Fruit fly (Drosophila melanogaster) whole organism, embryonic: Measurements from ENCODE around the gene Ptpmeg2.

Source experiments
- Adf1 ChIP-seq: fragments of 200-800 bp; sonication (Bioruptor generic); IDR thresholded peaks from 2 replicates; pipeline ENCODE4 v1.3.6; 2022; ENCODE audit warnings: missing biosample characterization, missing genetic modification characterization
- Atf3 ChIP-seq: fragments of 200-800 bp; sonication (Bioruptor generic); optimal IDR thresholded peaks from 3 replicates; lab custom pipeline; 2016; ENCODE audit warnings: missing biosample characterization, missing genetic modification characterization
- CG11696 ChIP-seq: fragments of 200-800 bp; sonication (Bioruptor generic); IDR thresholded peaks from 2 replicates; pipeline ENCODE4 v1.3.6; 2022; ENCODE audit warnings: missing biosample characterization, missing genetic modification characterization
- CG13424 ChIP-seq: fragments of 200-800 bp; sonication (Bioruptor generic); optimal IDR thresholded peaks from 2 replicates; lab custom pipeline; 2019; ENCODE audit warnings: missing biosample characterization, mild to moderate bottlenecking, missing genetic modification characterization, moderate library complexity
- CG14667 ChIP-seq: fragments of 200-800 bp; sonication (Bioruptor generic); IDR thresholded peaks from 2 replicates; pipeline ENCODE4 v1.3.6; 2022; ENCODE audit warnings: missing biosample characterization, missing genetic modification characterization
- CG16863 ChIP-seq: fragments of 200-800 bp; sonication (Bioruptor generic); optimal IDR thresholded peaks from 3 replicates; lab custom pipeline; 2016; ENCODE audit warnings: missing biosample characterization, missing genetic modification characterization
- CG17829 ChIP-seq: fragments of 200-800 bp; optimal IDR thresholded peaks from 2 replicates; lab custom pipeline; 2019; ENCODE audit warnings: missing biosample characterization, mild to moderate bottlenecking, missing genetic modification characterization, moderate library complexity
- CG17912 ChIP-seq: fragments of 200-800 bp; sonication (Bioruptor generic); optimal IDR thresholded peaks from 2 replicates; lab custom pipeline; 2018; ENCODE audit warnings: missing biosample characterization, mild to moderate bottlenecking, missing genetic modification characterization
- CG18476 ChIP-seq: fragments of 200-800 bp; sonication (Bioruptor generic); optimal IDR thresholded peaks from 2 replicates; lab custom pipeline; 2016; ENCODE audit warnings: missing biosample characterization, mild to moderate bottlenecking, missing genetic modification characterization
- CG18599 ChIP-seq: fragments of 200-800 bp; sonication (Bioruptor generic); optimal IDR thresholded peaks from 3 replicates; lab custom pipeline; 2017; ENCODE audit warnings: missing biosample characterization, missing genetic modification characterization, mild to moderate bottlenecking, moderate library complexity, missing genetic modification reagents
- CG2116 ChIP-seq: fragments of 200-800 bp; sonication (Bioruptor generic); optimal IDR thresholded peaks from 3 replicates; lab custom pipeline; 2018; ENCODE audit warnings: missing biosample characterization, mild to moderate bottlenecking, missing genetic modification characterization
- CG2712 ChIP-seq: fragments of 200-800 bp; optimal IDR thresholded peaks from 3 replicates; lab custom pipeline; 2019; ENCODE audit warnings: missing biosample characterization, mild to moderate bottlenecking, missing genetic modification characterization, moderate library complexity
- CG3065 ChIP-seq: fragments of 200-800 bp; sonication (Bioruptor generic); optimal IDR thresholded peaks from 2 replicates; lab custom pipeline; 2016; ENCODE audit warnings: missing biosample characterization, missing genetic modification characterization
- CG33557 ChIP-seq: fragments of 200-800 bp; sonication (Bioruptor generic); optimal IDR thresholded peaks from 2 replicates; lab custom pipeline; 2019; ENCODE audit warnings: missing biosample characterization, mild to moderate bottlenecking, missing genetic modification characterization, moderate library complexity
- CG4424 ChIP-seq: fragments of 200-800 bp; sonication (Bioruptor generic); optimal IDR thresholded peaks from 3 replicates; lab custom pipeline; 2016; ENCODE audit warnings: missing biosample characterization, missing genetic modification characterization
- CG6813 ChIP-seq: fragments of 200-800 bp; sonication (Bioruptor generic); optimal IDR thresholded peaks from 2 replicates; lab custom pipeline; 2017; ENCODE audit warnings: missing biosample characterization, missing genetic modification characterization, mild to moderate bottlenecking, moderate library complexity, missing genetic modification reagents
- CG7963 ChIP-seq: fragments of 200-800 bp; sonication (Bioruptor generic); IDR thresholded peaks from 3 replicates; pipeline ENCODE4 v1.3.6; 2022; ENCODE audit warnings: missing biosample characterization, missing genetic modification characterization; ENCODE audit not compliant: partially characterized antibody
- CG9437 ChIP-seq: fragments of 200-800 bp; sonication (Bioruptor generic); optimal IDR thresholded peaks from 2 replicates; lab custom pipeline; 2018; ENCODE audit warnings: missing biosample characterization, mild to moderate bottlenecking, missing genetic modification characterization
- Dad ChIP-seq: fragments of 200-800 bp; sonication (Bioruptor generic); optimal IDR thresholded peaks from 3 replicates; lab custom pipeline; 2016; ENCODE audit warnings: missing biosample characterization, missing genetic modification characterization
- Dbx ChIP-seq: fragments of 200-800 bp; sonication (Bioruptor generic); IDR thresholded peaks from 3 replicates; pipeline ENCODE4 v1.3.6; 2022; ENCODE audit warnings: missing biosample characterization, missing genetic modification characterization
- Dek ChIP-seq: fragments of 200-800 bp; sonication (Bioruptor generic); optimal IDR thresholded peaks from 3 replicates; lab custom pipeline; 2019; ENCODE audit warnings: missing biosample characterization, mild to moderate bottlenecking, missing genetic modification characterization, moderate library complexity
- Doc2 ChIP-seq: fragments of 200-800 bp; sonication (Bioruptor generic); IDR thresholded peaks from 2 replicates; pipeline ENCODE4 v1.3.6; 2022; ENCODE audit warnings: missing biosample characterization, missing genetic modification characterization
- Dp ChIP-seq: fragments of 200-800 bp; sonication (Bioruptor generic); optimal IDR thresholded peaks from 2 replicates; lab custom pipeline; 2018; ENCODE audit warnings: missing biosample characterization, mild to moderate bottlenecking, missing genetic modification characterization, moderate library complexity
- Eip74EF ChIP-seq, 2 experiments: fragments of 200-800 bp in 1 of 2; fragments of >200 bp in 1 of 2; sonication (Bioruptor generic) in 1 of 2; optimal IDR thresholded peaks; 2 replicates each; lab custom pipeline; 2017 to 2019; ENCODE audit warnings: missing biosample characterization in 2 of 2, missing genetic modification characterization in 2 of 2, mild to moderate bottlenecking in 1 of 2, moderate library complexity in 1 of 2
- Ets97D ChIP-seq: fragments of 200-800 bp; sonication (Bioruptor generic); optimal IDR thresholded peaks from 3 replicates; lab custom pipeline; 2016; ENCODE audit warnings: missing biosample characterization, missing genetic modification characterization
- H15 ChIP-seq: fragments of 200-800 bp; sonication (Bioruptor generic); IDR thresholded peaks from 3 replicates; pipeline ENCODE4 v1.3.6; 2022; ENCODE audit warnings: missing biosample characterization, missing genetic modification characterization
- Lhr ChIP-seq: fragments of 200-800 bp; sonication (Bioruptor generic); optimal IDR thresholded peaks from 3 replicates; lab custom pipeline; 2017; ENCODE audit warnings: mild to moderate bottlenecking, missing biosample characterization, missing genetic modification reagents, missing genetic modification characterization
- Neu2 ChIP-seq: fragments of 200-800 bp; sonication (Bioruptor generic); optimal IDR thresholded peaks from 3 replicates; lab custom pipeline; 2016; ENCODE audit warnings: missing biosample characterization, missing genetic modification characterization, borderline replicate concordance
- Poxn ChIP-seq: fragments of 200-800 bp; sonication (Bioruptor generic); IDR thresholded peaks from 2 replicates; pipeline ENCODE4 v1.3.6; 2022; ENCODE audit warnings: missing biosample characterization, missing genetic modification characterization
- Side ChIP-seq: fragments of 200-800 bp; sonication (Bioruptor generic); optimal IDR thresholded peaks from 2 replicates; lab custom pipeline; 2016; ENCODE audit warnings: missing biosample characterization, missing genetic modification characterization
- Six4 ChIP-seq: fragments of 200-800 bp; sonication (Bioruptor generic); optimal IDR thresholded peaks from 2 replicates; lab custom pipeline; 2016; ENCODE audit warnings: missing biosample characterization, missing genetic modification characterization
- Trl ChIP-seq, 3 experiments: fragments of >200 bp in 2 of 3; fragments of 200-800 bp in 1 of 3; sonication (Bioruptor generic) in 1 of 3; optimal IDR thresholded peaks; 2 replicates in 1 of 3; 3 replicates in 2 of 3; lab custom pipeline; 2016 to 2017; ENCODE audit warnings: missing biosample characterization in 1 of 3, missing genetic modification characterization in 1 of 3
- al ChIP-seq: fragments of 200-800 bp; sonication (Bioruptor generic); IDR thresholded peaks from 2 replicates; pipeline ENCODE4 v1.3.6; 2022; ENCODE audit warnings: missing biosample characterization, missing genetic modification characterization
- chif ChIP-seq, 2 experiments: fragments of 200-800 bp; sonication (Bioruptor generic); optimal IDR thresholded peaks; 3 replicates each; lab custom pipeline; 2016; ENCODE audit warnings: missing biosample characterization in 2 of 2, missing genetic modification characterization in 2 of 2
- ci ChIP-seq: fragments of 200-800 bp; sonication (Bioruptor generic); IDR thresholded peaks from 3 replicates; pipeline ENCODE4 v1.3.6; 2022; ENCODE audit warnings: missing biosample characterization, missing genetic modification characterization
- danr ChIP-seq: fragments of 200-800 bp; sonication (Bioruptor generic); IDR thresholded peaks from 2 replicates; pipeline ENCODE4 v1.3.6; 2022; ENCODE audit warnings: missing biosample characterization, missing genetic modification characterization
- ewg ChIP-seq: fragments of 200-800 bp; sonication (Bioruptor generic); optimal IDR thresholded peaks from 3 replicates; lab custom pipeline; 2017; ENCODE audit warnings: mild to moderate bottlenecking, missing biosample characterization, missing genetic modification reagents, missing genetic modification characterization
- fd3F ChIP-seq: fragments of 200-800 bp; sonication (Bioruptor generic); optimal IDR thresholded peaks from 2 replicates; lab custom pipeline; 2018; ENCODE audit warnings: missing biosample characterization, mild to moderate bottlenecking, missing genetic modification characterization, moderate library complexity
- fd96Cb ChIP-seq: fragments of 200-800 bp; sonication (Bioruptor generic); optimal IDR thresholded peaks from 2 replicates; lab custom pipeline; 2018; ENCODE audit warnings: missing biosample characterization, mild to moderate bottlenecking, missing genetic modification characterization, moderate library complexity
- gcm ChIP-seq: fragments of 200-800 bp; sonication (Bioruptor generic); optimal IDR thresholded peaks from 2 replicates; lab custom pipeline; 2019; ENCODE audit warnings: missing biosample characterization, mild to moderate bottlenecking, missing genetic modification characterization, moderate library complexity
- ham ChIP-seq: fragments of 200-800 bp; sonication (Bioruptor generic); IDR thresholded peaks from 2 replicates; pipeline ENCODE4 v1.3.6; 2022; ENCODE audit warnings: missing biosample characterization, missing genetic modification characterization
- oc ChIP-seq: fragments of 200-800 bp; sonication (Bioruptor generic); optimal IDR thresholded peaks from 2 replicates; lab custom pipeline; 2018; ENCODE audit warnings: missing biosample characterization, mild to moderate bottlenecking, missing genetic modification characterization, moderate library complexity
- peb ChIP-seq: fragments of 200-800 bp; sonication (Bioruptor generic); IDR thresholded peaks from 2 replicates; pipeline ENCODE4 v1.3.6; 2022; ENCODE audit warnings: missing biosample characterization, missing genetic modification characterization
- repo ChIP-seq: fragments of 200-800 bp; sonication (Bioruptor generic); optimal IDR thresholded peaks from 2 replicates; lab custom pipeline; 2016; ENCODE audit warnings: missing biosample characterization, missing genetic modification characterization
- seq ChIP-seq: fragments of 200-800 bp; sonication (Bioruptor generic); IDR thresholded peaks from 2 replicates; pipeline ENCODE4 v1.3.6; 2022; ENCODE audit warnings: missing biosample characterization, missing genetic modification characterization
- sisA ChIP-seq: fragments of 200-800 bp; sonication (Bioruptor generic); IDR thresholded peaks from 2 replicates; pipeline ENCODE4 v1.3.6; 2022; ENCODE audit warnings: missing biosample characterization, missing genetic modification characterization
- vnd ChIP-seq: fragments of 200-800 bp; sonication (Bioruptor generic); IDR thresholded peaks from 3 replicates; pipeline ENCODE4 v1.3.6; 2022; ENCODE audit warnings: missing biosample characterization, missing genetic modification characterization; ENCODE audit not compliant: partially characterized antibody
- yki ChIP-seq: fragments of >200 bp; optimal IDR thresholded peaks from 3 replicates; lab custom pipeline; 2018
- zfh1 ChIP-seq: fragments of 200-800 bp; sonication (Bioruptor generic); IDR thresholded peaks from 3 replicates; pipeline ENCODE4 v1.3.6; 2022; ENCODE audit warnings: missing biosample characterization, missing genetic modification characterization

Gene Ptpmeg2

DNA sequence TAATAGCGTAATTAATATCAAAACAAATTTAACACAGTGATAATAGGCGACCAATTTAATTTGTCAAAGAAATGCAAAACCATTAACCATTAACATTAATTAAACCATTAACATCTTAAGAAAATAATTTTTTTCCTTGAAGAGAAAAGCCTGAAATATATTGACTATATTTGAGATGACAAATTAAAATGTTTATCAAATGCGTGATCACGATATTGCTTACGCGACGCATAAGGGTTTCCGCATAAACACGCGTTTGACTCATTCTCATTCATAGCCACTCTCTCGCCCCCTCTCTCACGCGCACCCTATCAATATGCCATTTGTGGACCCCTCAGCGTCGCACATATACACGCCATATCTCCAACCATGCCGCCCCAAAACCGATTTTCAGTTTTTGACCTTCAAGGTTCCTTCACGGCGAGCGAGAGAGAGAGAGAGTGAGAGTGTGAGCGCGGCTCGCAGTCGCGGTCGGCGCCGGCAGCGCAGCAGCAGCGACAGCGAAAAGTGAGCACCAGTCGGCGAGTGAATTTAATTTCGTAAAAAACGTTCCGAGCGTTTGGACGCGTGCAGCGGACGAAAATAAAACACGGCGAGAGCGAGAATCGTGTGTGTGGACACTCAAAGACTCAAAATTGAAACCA is 73.5 kb downstream of the Ptpmeg2 start, which contains the start of gene Hex-A (continued):
- TF ChIP-seq CG17829 (tag; lab: Kevin White, UChicago): peak; percentile 98
- TF ChIP-seq CG2712: peak; percentile 98
- peak; percentile 59 for TF ChIP-seq Poxn (GFP tag; lab: Robert Waterston, UW)
- TF ChIP-seq Dbx: peak; percentile 92
- peak; percentile 87 for TF ChIP-seq Six4
- peak; percentile 75 for TF ChIP-seq CG14667 (GFP tag; lab: Robert Waterston, UW)
- peak; percentile 27 for TF ChIP-seq yki
- TF ChIP-seq Ets97D: peak; percentile 53
- TF ChIP-seq Atf3 (GFP tag; lab: Kevin White, UChicago): peak; percentile 87
- TF ChIP-seq danr (GFP tag; lab: Robert Waterston, UW): peak; percentile 84
- TF ChIP-seq CG33557 (GFP tag; lab: Kevin White, UChicago): peak; percentile 95
- peak; percentile 90 for TF ChIP-seq Lhr (GFP tag; lab: Kevin White, UChicago)
- TF ChIP-seq Dek: peak; percentile 97
- TF ChIP-seq ewg (GFP tag; lab: Kevin White, UChicago): peak; percentile 89
- peak; percentile 75 for TF ChIP-seq CG2116
- peak; percentile 90 for TF ChIP-seq repo (GFP tag; lab: Kevin White, UChicago)
- TF ChIP-seq zfh1 (GFP tag; lab: Robert Waterston, UW): peak; percentile 90
- peak; percentile 94 for TF ChIP-seq CG9437 (GFP tag; lab: Kevin White, UChicago)
- TF ChIP-seq Adf1 (GFP tag; lab: Robert Waterston, UW): peak; percentile 99
- peak; percentile 82 for TF ChIP-seq peb (GFP tag; lab: Robert Waterston, UW)
- peak; percentile 84 for TF ChIP-seq ci (GFP tag; lab: Robert Waterston, UW)
- TF ChIP-seq CG3065 (GFP tag; lab: Kevin White, UChicago): peak; percentile 34
- TF ChIP-seq CG18476: peak; percentile 94
- peak; percentile 75 for TF ChIP-seq CG17912 (GFP tag; lab: Kevin White, UChicago)
- peak; percentile 92 for TF ChIP-seq CG4424 (GFP tag; lab: Kevin White, UChicago)
- peak; percentile 91 to 92 for TF ChIP-seq chif (GFP tag; optimal IDR thresholded peaks at IDR 0.05; lab: Kevin White, UChicago)
- TF ChIP-seq fd3F (GFP tag; lab: Kevin White, UChicago): peak; percentile 96
- peak; percentile 69 for TF ChIP-seq Neu2 (GFP tag; lab: Kevin White, UChicago)
- peak in 1 of 2 experiments; percentile 99 for TF ChIP-seq Eip74EF (GFP tag; optimal IDR thresholded peaks at IDR 0.05; lab: Kevin White, UChicago)
- peak; percentile 94 for TF ChIP-seq oc (tag; lab: Kevin White, UChicago)
- peak; percentile 51; the same call in 1 of the 2 replicates for TF ChIP-seq ham (GFP tag; lab: Robert Waterston, UW)
- TF ChIP-seq CG18599 (GFP tag; lab: Kevin White, UChicago): peak; percentile 98
- peak; percentile 16 for TF ChIP-seq Dp
- TF ChIP-seq CG7963: no peak
- TF ChIP-seq CG13424: peak; percentile 99
- TF ChIP-seq Trl (optimal IDR thresholded peaks at IDR 0.05; lab: Kevin White, UChicago): peak; percentile 84 to 91
- TF ChIP-seq Trl (GFP tag; optimal IDR thresholded peaks at IDR 0.05; lab: Kevin White, UChicago): peak; percentile 94
- TF ChIP-seq fd96Cb (tag; lab: Kevin White, UChicago): peak; percentile 94
- TF ChIP-seq Side (GFP tag; lab: Kevin White, UChicago): peak; percentile 96
- peak; percentile 90 for TF ChIP-seq Dad (GFP tag; lab: Kevin White, UChicago)
- peak; percentile 81 for TF ChIP-seq sisA (GFP tag; lab: Robert Waterston, UW)
- peak; percentile 74 for TF ChIP-seq Doc2 (GFP tag; lab: Robert Waterston, UW)
- peak; percentile 96 for TF ChIP-seq seq (GFP tag; lab: Robert Waterston, UW)
- peak; percentile 86 for TF ChIP-seq CG16863
- TF ChIP-seq al (GFP tag; lab: Robert Waterston, UW): peak; percentile 84
- TF ChIP-seq H15 (GFP tag; lab: Robert Waterston, UW): peak; percentile 70
- peak; percentile 97 for TF ChIP-seq gcm
- TF ChIP-seq CG11696 (GFP tag; lab: Robert Waterston, UW): peak; percentile 69
- TF ChIP-seq CG6813: peak; percentile 95
- no peak for TF ChIP-seq vnd (GFP tag; lab: Robert Waterston, UW)
